Worm (Caenorhabditis elegans): ENCODE results near the gene nol-9.

Gene nol-9

DNA sequence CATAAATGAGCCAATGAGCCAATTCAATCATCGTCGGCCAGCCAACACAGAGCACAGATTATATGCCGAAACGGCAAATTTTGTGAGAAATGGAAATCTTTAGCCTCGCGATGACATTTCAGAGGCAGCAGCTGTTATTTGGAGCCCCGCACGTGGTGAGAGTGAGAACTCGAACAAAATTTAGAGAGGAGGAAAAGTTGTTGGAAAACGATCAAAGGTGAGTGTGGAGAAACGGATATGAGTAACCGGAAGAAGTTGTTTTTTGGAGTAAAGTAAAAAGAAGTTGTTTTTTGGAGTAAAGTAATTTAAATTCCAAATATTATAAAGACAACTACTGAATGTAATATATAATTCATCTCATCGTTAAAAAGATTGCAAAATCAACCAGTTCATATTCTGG lies 23.6 kb upstream of the nol-9 start, which contains the start of gene Y62E10A.13 (continued):
- TF ChIP-seq rcor-1 (GFP tag; IDR thresholded peaks at IDR 0.05) (0 out of 2 replicates have a peak, but pooled peaks have one; percentile 20), tlf-1 (GFP tag; optimal IDR thresholded peaks at IDR 0.05) (peak; percentile 42), Y53G8AR.9 (GFP tag; conservative IDR thresholded peaks at IDR 0.05) (peak; percentile 43; the same call in 1 of the 2 replicates), nhr-179 (tag; optimal IDR thresholded peaks at IDR 0.05) (no peak), ceh-79 (tag; optimal IDR thresholded peaks at IDR 0.05) (peak; percentile 39), snpc-1.3 (tag; optimal IDR thresholded peaks at IDR 0.05; ENCODE audit: insufficient read depth) (peak; percentile 42), T07F8.4 (tag; optimal IDR thresholded peaks at IDR 0.05) (no peak), dox-1 (GFP tag; IDR thresholded peaks at IDR 0.05) (no peak), K12H6.12 (tag; optimal IDR thresholded peaks at IDR 0.05) (no peak), madf-3 (GFP tag; IDR thresholded peaks at IDR 0.05) (0 out of 2 replicates have a peak, but pooled peaks have one; percentile 7), ztf-6 (GFP tag; IDR thresholded peaks at IDR 0.05) (no peak), sptf-2 (GFP tag; optimal IDR thresholded peaks at IDR 0.05) (no peak)

DNA sequence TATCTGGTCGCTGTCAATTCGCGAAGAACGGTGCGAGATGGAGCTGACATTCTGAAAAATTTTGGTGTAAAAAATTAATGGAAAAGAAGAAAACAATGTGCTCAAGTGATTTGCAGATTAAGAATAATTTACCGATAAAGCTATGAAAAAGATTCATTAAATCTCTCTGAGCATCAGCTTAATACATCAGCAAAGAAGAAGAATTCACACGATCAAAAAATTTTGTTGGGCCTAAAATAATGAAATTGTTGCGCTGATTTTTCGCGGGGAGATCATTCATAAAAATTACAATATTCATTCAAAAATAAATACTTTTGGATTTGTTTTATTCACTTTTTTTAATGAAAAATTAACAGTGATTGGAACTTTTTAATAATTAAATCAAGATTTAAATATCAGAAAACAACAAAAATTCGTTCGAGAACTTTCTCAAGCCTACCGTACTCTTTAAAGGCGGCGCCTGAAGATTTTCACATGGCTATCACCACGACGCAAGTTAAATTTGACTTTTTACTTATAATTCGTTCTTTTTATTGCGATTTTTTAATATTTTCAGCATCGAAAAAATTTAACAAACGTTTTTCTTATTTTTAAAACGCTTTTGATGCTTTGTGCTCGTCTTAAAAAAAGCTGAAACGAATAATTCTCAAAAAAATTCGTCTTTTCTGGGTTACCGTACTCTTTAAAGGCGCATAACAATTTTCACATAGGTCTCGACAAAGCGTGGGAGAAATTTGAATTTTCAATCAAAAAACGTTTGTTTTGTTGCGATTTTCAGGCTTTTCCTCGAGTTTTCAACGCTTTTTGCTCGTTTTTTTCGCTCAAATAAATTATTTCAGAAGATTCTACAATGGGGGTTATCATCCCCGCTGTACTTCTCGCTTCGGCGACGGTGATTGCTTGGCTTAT lies 21.6 kb upstream of the nol-9 start, which contains the start of the genes memi-2 and cyp-31A5:
memi-2 (minus strand) TSS at position 51 of the 909 bp plus-strand sequence.
cyp-31A5 (plus strand) TSS at position 834 of the 909 bp plus-strand sequence.
- TF ChIP-seq efl-1 (GFP tag; optimal IDR thresholded peaks at IDR 0.05) (peak; percentile 64), mes-4 (tag; optimal IDR thresholded peaks at IDR 0.05) (no peak), snpc-1.3 (tag; optimal IDR thresholded peaks at IDR 0.05; ENCODE audit: insufficient read depth) (peak; percentile 17), mel-28 (tag; optimal IDR thresholded peaks at IDR 0.05; ENCODE audit: borderline replicate concordance) (no peak), rec-8 (tag; optimal IDR thresholded peaks at IDR 0.05) (no peak), ceh-91 (GFP tag; IDR thresholded peaks at IDR 0.05) (0 out of 2 replicates have a peak, but pooled peaks have one; percentile 32), cebp-2 (GFP tag; IDR thresholded peaks at IDR 0.05) (no peak), hsf-1 (GFP tag; IDR thresholded peaks at IDR 0.05) (peak; percentile 89), madf-6 (GFP tag; IDR thresholded peaks at IDR 0.05) (peak; percentile 66), lsl-1 (GFP tag; optimal IDR thresholded peaks at IDR 0.05) (peak; percentile 81), snpc-4 (GFP tag; optimal IDR thresholded peaks at IDR 0.05) (no peak), snpc-4 (tag; optimal IDR thresholded peaks at IDR 0.05) (peak in 1 of 4 experiments; percentile 36), lin-40 (tag; optimal IDR thresholded peaks at IDR 0.05) (no peak), K11D2.4 (GFP tag; IDR thresholded peaks at IDR 0.05) (no peak), rpc-1 (optimal IDR thresholded peaks at IDR 0.05) (no peak), rpc-1 (tag; optimal IDR thresholded peaks at IDR 0.05) (no peak), F33H1.4 (GFP tag; IDR thresholded peaks at IDR 0.05) (peak; percentile 59), pbrm-1 (GFP tag; IDR thresholded peaks at IDR 0.05) (no peak), Y56A3A.18 (GFP tag; IDR thresholded peaks at IDR 0.05) (no peak), F10E7.11 (tag; optimal IDR thresholded peaks at IDR 0.05) (no peak), F57A8.1 (GFP tag; optimal IDR thresholded peaks at IDR 0.05) (no peak)

DNA sequence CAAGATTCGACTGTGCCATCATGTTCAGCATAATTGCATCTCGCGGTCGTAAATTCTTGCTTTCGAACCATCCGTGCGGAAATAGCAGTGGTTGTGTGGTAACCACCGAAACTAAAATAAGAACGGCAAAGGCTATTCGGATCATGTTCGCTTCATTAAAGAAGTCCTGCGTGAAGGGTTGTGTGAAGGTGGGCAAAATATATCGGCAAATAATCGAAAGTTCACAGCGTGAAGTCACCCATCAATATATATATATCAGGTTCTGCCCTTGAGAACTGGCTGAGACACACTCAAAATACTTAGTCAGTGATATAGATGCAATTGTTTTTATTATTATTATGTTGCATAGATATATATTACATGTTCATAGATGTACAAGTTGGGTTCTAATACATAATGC lies 14.3 kb upstream of the nol-9 start, which contains the start of gene Y62E10A.19:
Y62E10A.19 (minus strand) TSS at position 289 of the 400 bp plus-strand sequence.
- no peak for TF ChIP-seq mxl-1 (tag; optimal IDR thresholded peaks at IDR 0.05)
- no peak for TF ChIP-seq rec-8 (tag; optimal IDR thresholded peaks at IDR 0.05)
- no peak for TF ChIP-seq ccch-3 (GFP tag; optimal IDR thresholded peaks at IDR 0.05)
- no peak for TF ChIP-seq lin-35 (GFP tag; optimal IDR thresholded peaks at IDR 0.05)
- no peak for TF ChIP-seq hrde-1 (tag; optimal IDR thresholded peaks at IDR 0.05; ENCODE audit: borderline replicate concordance)
- no peak for TF ChIP-seq attf-6 (GFP tag; IDR thresholded peaks at IDR 0.05)
- no peak for TF ChIP-seq dpl-1 (GFP tag; optimal IDR thresholded peaks at IDR 0.05)
- TF ChIP-seq let-607 (tag; optimal IDR thresholded peaks at IDR 0.05), result no peak
- TF ChIP-seq F55B11.4 (tag; optimal IDR thresholded peaks at IDR 0.05; ENCODE audit: borderline replicate concordance, insufficient read depth), result no peak
- TF ChIP-seq sea-2 (GFP tag; IDR thresholded peaks at IDR 0.05), result no peak
- no peak for TF ChIP-seq somi-1 (GFP tag; optimal IDR thresholded peaks at IDR 0.05)
- no peak for TF ChIP-seq Y67H2A.10 (GFP tag; conservative IDR thresholded peaks at IDR 0.05)
- TF ChIP-seq B0261.1 (tag; optimal IDR thresholded peaks at IDR 0.05), result no peak
- no peak for TF ChIP-seq madf-3 (GFP tag; IDR thresholded peaks at IDR 0.05)
- TF ChIP-seq mes-4 (tag; optimal IDR thresholded peaks at IDR 0.05), result no peak
- no peak for TF ChIP-seq athp-1 (tag; optimal IDR thresholded peaks at IDR 0.05)
